Fruit fly (Drosophila melanogaster): ENCODE results near the gene CG1750.

CG1750 gene

dm6 chr3R:31252093-31252962 is 2.4 kb downstream of the CG1750 start, which contains the start of the genes qless and mRpL32 (continued):
- TF ChIP-seq pfk (GFP tag; optimal IDR thresholded peaks at IDR 0.05) (no peak), trh (GFP tag; optimal IDR thresholded peaks at IDR 0.05) (no peak), BtbVII (GFP tag; optimal IDR thresholded peaks at IDR 0.05) (peak; percentile 15), CG17186 (GFP tag; optimal IDR thresholded peaks at IDR 0.05) (peak; percentile 78), ewg (GFP tag; optimal IDR thresholded peaks at IDR 0.05) (peak; percentile 19), CG8089 (GFP tag; optimal IDR thresholded peaks at IDR 0.05) (no peak), CG11504 (tag; optimal IDR thresholded peaks at IDR 0.05) (no peak), CG12391 (tag; optimal IDR thresholded peaks at IDR 0.05) (peak; percentile 48), tio (GFP tag; optimal IDR thresholded peaks at IDR 0.05) (no peak), insv (GFP tag; optimal IDR thresholded peaks at IDR 0.05) (no peak), kay (GFP tag; optimal IDR thresholded peaks at IDR 0.05) (peak; percentile 71), CG8478 (optimal IDR thresholded peaks at IDR 0.05) (no peak), gcm2 (GFP tag; optimal IDR thresholded peaks at IDR 0.05) (no peak), CG30431 (GFP tag; optimal IDR thresholded peaks at IDR 0.05) (no peak), lov (optimal IDR thresholded peaks at IDR 0.05) (no peak), lov (GFP tag; IDR thresholded peaks at IDR 0.05) (peak; percentile 82), CG9876 (GFP tag; optimal IDR thresholded peaks at IDR 0.05) (peak; percentile 4), sr (GFP tag; IDR thresholded peaks at IDR 0.05) (peak; percentile 31; the same call in 1 of the 3 replicates), ato (GFP tag; IDR thresholded peaks at IDR 0.05; ENCODE audit: partially characterized antibody) (no peak), D19B (GFP tag; optimal IDR thresholded peaks at IDR 0.05) (no peak), emc (GFP tag; optimal IDR thresholded peaks at IDR 0.05) (peak; percentile 72), CG17361 (GFP tag; IDR thresholded peaks at IDR 0.05) (peak; percentile 86), NK7.1 (GFP tag; optimal IDR thresholded peaks at IDR 0.05) (no peak), Xbp1 (GFP tag; optimal IDR thresholded peaks at IDR 0.05) (peak; percentile 48), Chrac-16 (GFP tag; optimal IDR thresholded peaks at IDR 0.05) (peak; percentile 54), Hr3 (GFP tag; optimal IDR thresholded peaks at IDR 0.05) (no peak), CG15696 (tag; optimal IDR thresholded peaks at IDR 0.05) (peak; percentile 56), Scr (GFP tag; IDR thresholded peaks at IDR 0.05; ENCODE audit: partially characterized antibody) (peak; percentile 83), CG8924 (tag; optimal IDR thresholded peaks at IDR 0.05) (peak; percentile 40), CG30020 (tag; optimal IDR thresholded peaks at IDR 0.05) (peak; percentile 15), Neu2 (GFP tag; optimal IDR thresholded peaks at IDR 0.05; ENCODE audit: borderline replicate concordance) (peak; percentile 9), unpg (GFP tag; optimal IDR thresholded peaks at IDR 0.05) (peak; percentile 53), zen2 (GFP tag; IDR thresholded peaks at IDR 0.05; ENCODE audit: partially characterized antibody) (no peak; the same call in 2 of the 3 replicates), CG4282 (GFP tag; optimal IDR thresholded peaks at IDR 0.05) (no peak), h (optimal IDR thresholded peaks at IDR 0.05) (no peak), Fer2 (tag; optimal IDR thresholded peaks at IDR 0.05) (peak; percentile 45), ab (GFP tag; optimal IDR thresholded peaks at IDR 0.05) (no peak), tgo (GFP tag; IDR thresholded peaks at IDR 0.05) (peak; percentile 89), E2f2 (GFP tag; IDR thresholded peaks at IDR 0.05) (peak; percentile 78), dan (GFP tag; IDR thresholded peaks at IDR 0.05) (no peak), CG34376 (GFP tag; optimal IDR thresholded peaks at IDR 0.05) (no peak), CG2875 (GFP tag; optimal IDR thresholded peaks at IDR 0.05) (no peak), Asciz (GFP tag; optimal IDR thresholded peaks at IDR 0.05) (no peak), corto (GFP tag; optimal IDR thresholded peaks at IDR 0.05) (no peak), tup (GFP tag; optimal IDR thresholded peaks at IDR 0.05) (no peak), sqz (GFP tag; optimal IDR thresholded peaks at IDR 0.05) (no peak), HmgZ (tag; optimal IDR thresholded peaks at IDR 0.05) (peak; percentile 7), ATbp (GFP tag; optimal IDR thresholded peaks at IDR 0.05) (no peak), Atf6 (GFP tag; IDR thresholded peaks at IDR 0.05) (peak; percentile 43; the same call in 1 of the 2 replicates)

Data from whole organism, embryonic.